Worm (Caenorhabditis elegans) whole organism, midembryonic: ENCODE results near the gene fbxc-40.

Experiments
- klf-2 ChIP-seq: fragments of 200-800 bp; sonication (Bioruptor generic); conservative IDR thresholded peaks from 2 replicates; pipeline ENCODE4 v1.3.6; 2022; ENCODE audit warnings: missing genetic modification reagents, missing genetic modification characterization, missing compliant biosample characterization
- ref-1 ChIP-seq: fragments of 200-800 bp; sonication (Bioruptor generic); conservative IDR thresholded peaks from 2 replicates; pipeline ENCODE4 v1.3.6; 2022; ENCODE audit warnings: missing genetic modification reagents, missing genetic modification characterization, missing compliant biosample characterization
- ztf-23 ChIP-seq: fragments of 200-800 bp; sonication (Bioruptor generic); IDR thresholded peaks from 2 replicates; pipeline ENCODE4 v1.3.6; 2022; ENCODE audit warnings: missing genetic modification reagents, missing genetic modification characterization, missing compliant biosample characterization
- ztf-29 ChIP-seq: fragments of 200-800 bp; sonication (Bioruptor generic); IDR thresholded peaks from 2 replicates; pipeline ENCODE4 v1.3.6; 2022; ENCODE audit warnings: missing genetic modification reagents, missing genetic modification characterization, missing compliant biosample characterization

- no peak for TF ChIP-seq klf-2
- no peak for TF ChIP-seq ref-1 (GFP tag; lab: Robert Waterston, UW)
- TF ChIP-seq ztf-29: no peak
- TF ChIP-seq ztf-23 (GFP tag; lab: Robert Waterston, UW): no peak
Measured at ce11 chrII:950374-950773, 35.4 kb upstream of the fbxc-40 start.
